Worm (Caenorhabditis elegans): ENCODE data around the gene psf-1.

- TF ChIP-seq C17E4.6 (GFP tag; IDR thresholded peaks at IDR 0.05) (no peak), rcor-1 (GFP tag; IDR thresholded peaks at IDR 0.05) (no peak), madf-6 (GFP tag; IDR thresholded peaks at IDR 0.05) (no peak), unc-130 (GFP tag; optimal IDR thresholded peaks at IDR 0.05) (no peak), nhr-120 (GFP tag; IDR thresholded peaks at IDR 0.05) (no peak), lin-35 (GFP tag; optimal IDR thresholded peaks at IDR 0.05) (no peak), nhr-90 (tag; optimal IDR thresholded peaks at IDR 0.05) (no peak), ztf-3 (GFP tag; optimal IDR thresholded peaks at IDR 0.05) (no peak), F22D6.2 (tag; optimal IDR thresholded peaks at IDR 0.05) (no peak), ZK185.1 (tag; optimal IDR thresholded peaks at IDR 0.05; ENCODE audit: poor library complexity, severe bottlenecking) (no peak), snpc-1.3 (tag; optimal IDR thresholded peaks at IDR 0.05; ENCODE audit: insufficient read depth) (no peak), hlh-26 (GFP tag; conservative IDR thresholded peaks at IDR 0.05) (no peak)
These were observed 21.1 kb downstream of the psf-1 start for ce11 chrII:9989533-9989932.
